Worm (Caenorhabditis elegans): ENCODE measurements around the gene srt-5.

DNA sequence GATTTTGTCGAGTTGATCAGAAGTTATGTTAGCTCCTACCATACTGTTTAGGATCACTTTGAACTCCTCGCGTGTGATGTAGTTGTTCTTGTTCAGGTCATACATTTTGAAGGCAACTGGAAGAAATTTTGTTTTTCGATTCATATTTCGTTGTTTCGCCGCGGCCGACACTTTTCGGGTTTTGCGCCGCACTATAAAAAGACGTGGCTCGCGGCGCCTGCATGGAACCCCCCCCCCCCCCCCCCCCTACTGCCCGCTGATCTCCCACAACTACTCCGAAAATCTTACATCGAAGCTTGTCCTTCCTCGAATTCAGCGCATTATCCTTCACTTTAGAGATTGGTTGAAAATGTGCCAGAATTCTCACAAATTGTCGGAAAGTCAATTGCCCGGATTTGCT is 42.6 kb downstream of the srt-5 start:
- TF ChIP-seq elt-1 (tag; optimal IDR thresholded peaks at IDR 0.05) (no peak), egl-27 (tag; optimal IDR thresholded peaks at IDR 0.05) (no peak), sea-2 (GFP tag; optimal IDR thresholded peaks at IDR 0.05) (no peak), ceh-16 (tag; optimal IDR thresholded peaks at IDR 0.05) (no peak), nhr-12 (tag; optimal IDR thresholded peaks at IDR 0.05) (no peak), nhr-77 (tag; optimal IDR thresholded peaks at IDR 0.05) (no peak), lin-15B (tag; optimal IDR thresholded peaks at IDR 0.05) (no peak), fos-1 (tag; optimal IDR thresholded peaks at IDR 0.05) (no peak), ztf-4 (tag; optimal IDR thresholded peaks at IDR 0.05) (no peak), nhr-237 (tag; optimal IDR thresholded peaks at IDR 0.05) (no peak), nhr-11 (tag; optimal IDR thresholded peaks at IDR 0.05) (no peak), daf-12 (tag; optimal IDR thresholded peaks at IDR 0.05) (no peak), mdl-1 (tag; optimal IDR thresholded peaks at IDR 0.05) (no peak), ZK546.5 (tag; optimal IDR thresholded peaks at IDR 0.05) (no peak)
